Fruit fly (Drosophila melanogaster) whole organism, embryonic: Measurements from ENCODE around the gene pr.

ENCODE experiments used
- BEAF-32 ChIP-seq: fragments of 200-800 bp; sonication (Bioruptor generic); optimal IDR thresholded peaks from 3 replicates; lab custom pipeline; 2017; ENCODE audit warnings: missing biosample characterization, missing genetic modification characterization, mild to moderate bottlenecking, moderate library complexity, missing genetic modification reagents
- CG13296 ChIP-seq: fragments of 200-800 bp; sonication (Bioruptor generic); optimal IDR thresholded peaks from 3 replicates; lab custom pipeline; 2018; ENCODE audit warnings: missing biosample characterization, mild to moderate bottlenecking, missing genetic modification characterization
- CG17829 ChIP-seq: fragments of 200-800 bp; optimal IDR thresholded peaks from 2 replicates; lab custom pipeline; 2019; ENCODE audit warnings: missing biosample characterization, mild to moderate bottlenecking, missing genetic modification characterization, moderate library complexity
- CG2116 ChIP-seq: fragments of 200-800 bp; sonication (Bioruptor generic); optimal IDR thresholded peaks from 3 replicates; lab custom pipeline; 2018; ENCODE audit warnings: missing biosample characterization, mild to moderate bottlenecking, missing genetic modification characterization
- D19B ChIP-seq: fragments of 200-800 bp; sonication (Bioruptor generic); optimal IDR thresholded peaks from 2 replicates; lab custom pipeline; 2017; ENCODE audit warnings: missing biosample characterization, mild to moderate bottlenecking, missing genetic modification characterization
- sim ChIP-seq: fragments of 200-800 bp; sonication (Bioruptor generic); IDR thresholded peaks from 2 replicates; pipeline ENCODE4 v1.3.6; 2022; ENCODE audit warnings: missing biosample characterization, missing genetic modification characterization
- ssp ChIP-seq: fragments of 200-800 bp; sonication (Bioruptor generic); IDR thresholded peaks from 2 replicates; pipeline ENCODE4 v1.3.6; 2022; ENCODE audit warnings: missing biosample characterization, missing genetic modification characterization

dm6 chr2L:20080772-20081171 is 5.5 kb upstream of the pr start:
- TF ChIP-seq sim (GFP tag; lab: Robert Waterston, UW) (no peak), CG13296 (GFP tag; lab: Kevin White, UChicago) (no peak), BEAF-32 (GFP tag; lab: Kevin White, UChicago) (no peak), D19B (GFP tag; lab: Kevin White, UChicago) (no peak), CG17829 (tag; lab: Kevin White, UChicago) (no peak), ssp (GFP tag; lab: Robert Waterston, UW) (no peak), CG2116 (GFP tag; lab: Kevin White, UChicago) (no peak)
